Worm (Caenorhabditis elegans) whole organism, L2 larva: Measurements from ENCODE around the gene D1086.8.
A peak's percentile ranks its signal among the peaks of the same experiment; 100 is the strongest.
"Not testable (repeated sequence)": the region's sequence is repeated elsewhere in the genome, so short reads cannot be mapped to it uniquely, and the experiment has no call there.

Experiments used
- C34F6.9 ChIP-seq: fragments of 150-350 bp; optimal IDR thresholded peaks from 2 replicates; lab custom pipeline; 2014; ENCODE audit warnings: missing biosample characterization, missing genetic modification characterization
- F13H6.1 ChIP-seq: sonication (generic microtip); optimal IDR thresholded peaks from 2 replicates; lab custom pipeline; 2016; ENCODE audit warnings: missing genetic modification characterization, missing compliant biosample characterization
- R02D3.7 ChIP-seq: fragments of 150-350 bp; optimal IDR thresholded peaks from 2 replicates; lab custom pipeline; 2014; ENCODE audit warnings: missing biosample characterization, missing genetic modification characterization
- Y55F3AM.14 ChIP-seq: fragments of 200-800 bp; sonication (Bioruptor generic); optimal IDR thresholded peaks from 2 replicates; lab custom pipeline; 2018; ENCODE audit warnings: mild to moderate bottlenecking, missing genetic modification characterization, missing compliant biosample characterization
- ZK546.5 ChIP-seq: sonication (generic microtip); optimal IDR thresholded peaks from 2 replicates; lab custom pipeline; 2017; ENCODE audit warnings: missing biosample characterization, missing genetic modification characterization
- blmp-1 ChIP-seq: sonication (generic microtip); optimal IDR thresholded peaks from 2 replicates; lab custom pipeline; 2017; ENCODE audit warnings: missing genetic modification characterization, mild to moderate bottlenecking, missing compliant biosample characterization, antibody characterized with exemption, moderate library complexity; ENCODE audit not compliant: insufficient read depth
- ceh-16 ChIP-seq: fragments of 150-350 bp; optimal IDR thresholded peaks from 2 replicates; lab custom pipeline; 2014; ENCODE audit warnings: missing biosample characterization, missing genetic modification characterization
- ceh-82 ChIP-seq: fragments of 150-350 bp; optimal IDR thresholded peaks from 2 replicates; lab custom pipeline; 2014; ENCODE audit warnings: missing biosample characterization, missing genetic modification characterization
- crh-2 ChIP-seq: sonication (generic microtip); optimal IDR thresholded peaks from 2 replicates; lab custom pipeline; 2017; ENCODE audit warnings: missing biosample characterization, missing genetic modification characterization
- dmd-4 ChIP-seq: sonication (generic microtip); optimal IDR thresholded peaks from 2 replicates; lab custom pipeline; 2017; ENCODE audit warnings: missing biosample characterization, missing genetic modification characterization
- egl-27 ChIP-seq: sonication (generic microtip); optimal IDR thresholded peaks from 3 replicates; lab custom pipeline; 2017; ENCODE audit warnings: missing biosample characterization, missing genetic modification reagents, missing genetic modification characterization
- fos-1 ChIP-seq: fragments of 150-350 bp; optimal IDR thresholded peaks from 2 replicates; lab custom pipeline; 2014; ENCODE audit warnings: missing biosample characterization, missing genetic modification characterization
- gmeb-1 ChIP-seq: fragments of 150-350 bp; optimal IDR thresholded peaks from 2 replicates; lab custom pipeline; 2014; ENCODE audit warnings: missing biosample characterization, missing genetic modification characterization
- lin-11 ChIP-seq: fragments of 150-350 bp; sonication (generic microtip); optimal IDR thresholded peaks from 2 replicates; lab custom pipeline; 2014; ENCODE audit warnings: missing biosample characterization, missing genetic modification characterization, inconsistent platforms, mixed read lengths
- lin-13 ChIP-seq: fragments of 150-350 bp; optimal IDR thresholded peaks from 2 replicates; lab custom pipeline; 2014; ENCODE audit warnings: missing biosample characterization, missing genetic modification reagents, missing genetic modification characterization
- lsy-2 ChIP-seq, 2 experiments: fragments of 150-350 bp in 1 of 2; sonication (generic microtip) in 1 of 2; optimal IDR thresholded peaks; 2 replicates each; lab custom pipeline; 2014 to 2017; ENCODE audit warnings: missing biosample characterization in 2 of 2, missing genetic modification characterization in 2 of 2
- mab-5 ChIP-seq: fragments of 150-350 bp; optimal IDR thresholded peaks from 2 replicates; lab custom pipeline; 2014; ENCODE audit warnings: missing biosample characterization, missing genetic modification characterization
- mbf-1 ChIP-seq: sonication (generic microtip); optimal IDR thresholded peaks from 2 replicates; lab custom pipeline; 2017; ENCODE audit warnings: missing biosample characterization, missing genetic modification characterization
- mdl-1 ChIP-seq, 2 experiments: fragments of 150-350 bp in 1 of 2; sonication (generic microtip) in 1 of 2; optimal IDR thresholded peaks; 2 replicates each; lab custom pipeline; 2017; ENCODE audit warnings: missing biosample characterization in 2 of 2, missing genetic modification characterization in 2 of 2
- nhr-10 ChIP-seq: sonication (generic microtip); optimal IDR thresholded peaks from 2 replicates; lab custom pipeline; 2017; ENCODE audit warnings: missing biosample characterization, missing genetic modification characterization
- nhr-129 ChIP-seq: fragments of 150-350 bp; optimal IDR thresholded peaks from 2 replicates; lab custom pipeline; 2014; ENCODE audit warnings: missing biosample characterization, missing genetic modification characterization
- nhr-21 ChIP-seq: fragments of 150-350 bp; optimal IDR thresholded peaks from 2 replicates; lab custom pipeline; 2014; ENCODE audit warnings: missing biosample characterization, missing genetic modification characterization
- nhr-237 ChIP-seq: fragments of 150-350 bp; optimal IDR thresholded peaks from 2 replicates; lab custom pipeline; 2014; ENCODE audit warnings: missing biosample characterization, missing genetic modification characterization
- nhr-25 ChIP-seq: fragments of 150-350 bp; sonication (generic microtip); optimal IDR thresholded peaks from 3 replicates; lab custom pipeline; 2014; ENCODE audit warnings: missing biosample characterization, missing genetic modification characterization
- nhr-77 ChIP-seq: fragments of 150-350 bp; optimal IDR thresholded peaks from 2 replicates; lab custom pipeline; 2014; ENCODE audit warnings: missing biosample characterization, missing genetic modification characterization
- sem-4 ChIP-seq: fragments of 150-350 bp; optimal IDR thresholded peaks from 2 replicates; lab custom pipeline; 2014; ENCODE audit warnings: missing biosample characterization, missing genetic modification reagents, missing genetic modification characterization
- skn-1 ChIP-seq: sonication (generic microtip); optimal IDR thresholded peaks from 2 replicates; lab custom pipeline; 2017; ENCODE audit warnings: missing biosample characterization, missing genetic modification characterization
- sma-3 ChIP-seq: sonication (generic microtip); optimal IDR thresholded peaks from 2 replicates; lab custom pipeline; 2016; ENCODE audit warnings: missing genetic modification reagents, missing genetic modification characterization, missing compliant biosample characterization
- sma-9 ChIP-seq, 2 experiments: fragments of 150-350 bp in 1 of 2; sonication (generic microtip) in 1 of 2; optimal IDR thresholded peaks; 2 replicates each; lab custom pipeline; 2014 to 2016; ENCODE audit warnings: missing genetic modification characterization in 2 of 2, mild to moderate bottlenecking in 1 of 2, missing biosample characterization in 1 of 2, missing compliant biosample characterization in 1 of 2, missing genetic modification reagents in 1 of 2, moderate library complexity in 1 of 2
- snpc-4 ChIP-seq: fragments of 150-350 bp; optimal IDR thresholded peaks from 2 replicates; lab custom pipeline; 2014; ENCODE audit warnings: missing biosample characterization, missing genetic modification characterization
- unc-39 ChIP-seq: fragments of 150-350 bp; optimal IDR thresholded peaks from 2 replicates; lab custom pipeline; 2014; ENCODE audit warnings: missing biosample characterization, missing genetic modification characterization
- unc-55 ChIP-seq: fragments of 150-350 bp; sonication (generic microtip); optimal IDR thresholded peaks from 3 replicates; lab custom pipeline; 2014; ENCODE audit warnings: missing biosample characterization, missing genetic modification reagents, missing genetic modification characterization
- unc-62 ChIP-seq: fragments of 150-350 bp; optimal IDR thresholded peaks from 2 replicates; lab custom pipeline; 2014; ENCODE audit warnings: missing biosample characterization, missing genetic modification reagents, missing genetic modification characterization
- zag-1 ChIP-seq: fragments of 150-350 bp; optimal IDR thresholded peaks from 2 replicates; lab custom pipeline; 2014; ENCODE audit warnings: missing biosample characterization, missing genetic modification characterization
- ztf-1 ChIP-seq: fragments of 200-800 bp; sonication (Bioruptor generic); conservative IDR thresholded peaks from 2 replicates; pipeline ENCODE4 v1.3.6; 2022; ENCODE audit warnings: missing genetic modification characterization, missing compliant biosample characterization
- ztf-4 ChIP-seq: fragments of 150-350 bp; optimal IDR thresholded peaks from 2 replicates; lab custom pipeline; 2014; ENCODE audit warnings: missing biosample characterization, missing genetic modification characterization

The D1086.8 gene

DNA sequence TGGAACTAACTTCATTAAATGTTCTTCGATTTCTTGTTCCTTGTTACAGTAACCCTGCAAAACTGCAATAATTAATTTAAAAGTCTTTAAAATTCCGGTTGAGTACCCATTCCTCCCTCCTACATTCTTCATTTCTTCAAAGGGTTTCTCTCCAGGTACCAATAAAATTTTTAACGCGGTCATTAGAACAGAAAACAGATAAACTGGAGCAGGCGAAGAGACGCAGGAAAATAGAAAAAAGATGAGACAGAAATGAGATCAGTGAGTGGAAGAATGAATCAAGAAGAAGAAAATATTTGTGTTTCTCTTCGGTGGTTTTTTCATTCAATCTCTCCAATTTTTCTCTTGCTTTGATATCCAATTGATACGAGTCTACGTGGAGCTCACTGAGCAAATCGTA lies at the start of gene D1086.8:
TSS of gene D1086.8 (plus strand) at position 301 of the 400 bp plus-strand sequence.
- TF ChIP-seq C34F6.9 (tag; lab: Kevin White, UChicago) (peak; percentile 4), unc-62 (no peak), blmp-1 (tag; lab: Kevin White, UChicago) (no peak)

DNA sequence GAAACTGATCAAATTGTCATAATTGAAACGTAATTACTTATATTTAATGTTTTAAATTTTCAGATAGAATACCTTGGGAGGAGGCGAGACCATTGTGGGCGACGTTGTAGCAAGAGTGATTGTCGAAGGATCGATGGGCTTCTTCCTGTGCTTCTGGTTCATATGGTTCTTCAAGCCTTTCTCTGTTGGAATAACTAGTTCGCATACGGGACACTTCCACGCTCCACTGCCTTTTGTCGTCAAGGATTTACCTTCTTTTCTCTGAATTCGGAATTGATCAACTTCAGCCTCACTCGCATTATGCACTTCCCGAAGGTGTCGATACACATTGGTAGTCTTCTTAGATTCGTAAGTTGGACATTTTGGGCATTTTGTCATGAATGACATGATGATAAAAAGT lies 44.6 kb upstream of the D1086.8 start, which contains the start of gene F58D12.1:
TSS of gene F58D12.1 (plus strand) at position 301 of the 400 bp plus-strand sequence.
- TF ChIP-seq mdl-1 (tag; optimal IDR thresholded peaks at IDR 0.05; lab: Kevin White, UChicago); lin-11; lin-13: not testable (repeated sequence)

DNA sequence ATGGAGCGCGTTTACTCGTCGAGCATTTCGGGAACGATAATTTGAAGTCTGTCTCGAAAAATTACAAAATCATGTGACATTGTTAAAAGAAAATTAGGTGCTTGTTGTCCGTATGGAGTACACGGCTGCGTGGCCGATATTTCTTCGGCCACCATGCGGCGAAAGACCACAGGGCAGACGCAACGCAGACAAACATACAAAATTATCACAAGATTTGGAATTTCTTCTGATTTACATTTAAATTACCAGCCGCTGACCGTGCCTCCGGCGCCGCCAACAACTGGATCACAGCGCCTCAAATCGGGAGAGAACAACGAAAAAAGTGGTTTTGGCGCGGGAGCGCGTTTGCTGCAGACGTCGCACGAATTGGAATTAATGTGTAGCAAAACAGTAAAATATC lies 38.8 kb upstream of the D1086.8 start:
- TF ChIP-seq lin-13 (peak; percentile 87), nhr-129 (tag; lab: Kevin White, UChicago) (peak; percentile 68), C34F6.9 (tag; lab: Kevin White, UChicago) (peak; percentile 91), nhr-77 (tag; lab: Kevin White, UChicago) (peak; percentile 7), dmd-4 (tag; lab: Kevin White, UChicago) (peak; percentile 60), nhr-237 (peak; percentile 33), unc-55 (GFP tag; lab: Kevin White, UChicago) (peak; percentile 78), ceh-82 (tag; lab: Kevin White, UChicago) (peak; percentile 67), mab-5 (tag; lab: Kevin White, UChicago) (peak; percentile 67), ztf-4 (peak; percentile 84), R02D3.7 (tag; lab: Kevin White, UChicago) (peak; percentile 48), blmp-1 (tag; lab: Kevin White, UChicago) (peak; percentile 80), crh-2 (tag; lab: Kevin White, UChicago) (peak; percentile 93), mdl-1 (tag; optimal IDR thresholded peaks at IDR 0.05; lab: Kevin White, UChicago) (peak; percentile 58 to 68), ZK546.5 (tag; lab: Kevin White, UChicago) (peak; percentile 35), zag-1 (tag; lab: Kevin White, UChicago) (peak; percentile 69), unc-62 (peak; percentile 55), sma-9 (GFP tag; optimal IDR thresholded peaks at IDR 0.05; lab: Kevin White, UChicago) (peak; percentile 99), egl-27 (tag; lab: Kevin White, UChicago) (peak; percentile 76), gmeb-1 (tag; lab: Kevin White, UChicago) (peak; percentile 88), fos-1 (tag; lab: Kevin White, UChicago) (peak; percentile 83), skn-1 (peak; percentile 13), sma-3 (GFP tag; lab: Kevin White, UChicago) (peak; percentile 98), Y55F3AM.14 (peak; percentile 86), snpc-4 (tag; lab: Kevin White, UChicago) (peak; percentile 68), lsy-2 (tag; optimal IDR thresholded peaks at IDR 0.05; lab: Kevin White, UChicago) (peak; percentile 82 to 93), nhr-21 (tag; lab: Kevin White, UChicago) (peak; percentile 97), sem-4 (peak; percentile 93), ceh-16 (tag; lab: Kevin White, UChicago) (peak; percentile 89), nhr-25 (tag; lab: Kevin White, UChicago) (peak; percentile 90), F13H6.1 (tag; lab: Kevin White, UChicago) (peak; percentile 96), nhr-10 (tag; lab: Kevin White, UChicago) (peak; percentile 39), lin-11 (peak; percentile 94)
- not testable (repeated sequence) for TF ChIP-seq sma-9 (tag; optimal IDR thresholded peaks at IDR 0.05; lab: Kevin White, UChicago)
- TF ChIP-seq, all 48 proteins: peak for 33; not testable (repeated sequence) for 15

DNA sequence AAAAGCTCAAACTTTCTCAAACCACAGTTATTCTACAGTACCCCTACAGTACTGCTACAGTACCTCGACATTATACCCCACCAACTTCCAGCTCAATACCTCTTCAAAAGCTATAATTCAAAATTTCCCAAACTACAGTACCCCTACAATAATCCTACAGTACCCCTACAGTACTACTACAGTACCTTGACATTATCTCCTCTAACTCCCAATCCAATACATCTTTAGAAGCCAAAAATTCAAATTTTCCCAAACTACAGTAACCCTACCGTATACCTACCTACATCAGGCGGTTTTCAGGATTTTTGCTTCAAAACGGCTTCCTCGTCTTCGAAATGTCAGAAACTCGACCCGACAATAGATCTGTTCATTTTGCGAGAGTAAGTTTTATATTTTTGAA lies 36.4 kb upstream of the D1086.8 start, which contains the start of gene F58D12.3:
TSS of gene F58D12.3 (plus strand) at position 301 of the 400 bp plus-strand sequence.
- no peak for TF ChIP-seq nhr-237
- no peak for TF ChIP-seq sem-4
- TF ChIP-seq skn-1: no peak
- TF ChIP-seq ceh-82 (tag; lab: Kevin White, UChicago): no peak
- TF ChIP-seq lin-11: no peak
- no peak for TF ChIP-seq F13H6.1 (tag; lab: Kevin White, UChicago)
- TF ChIP-seq unc-39 (tag; lab: Kevin White, UChicago): no peak
- TF ChIP-seq lin-13: no peak
- TF ChIP-seq R02D3.7 (tag; lab: Kevin White, UChicago): no peak
- TF ChIP-seq ztf-1 (GFP tag; lab: Robert Waterston, UW): no peak
- TF ChIP-seq lsy-2 (tag; optimal IDR thresholded peaks at IDR 0.05; lab: Kevin White, UChicago): no peak
- TF ChIP-seq sma-3 (GFP tag; lab: Kevin White, UChicago): no peak
- no peak for TF ChIP-seq fos-1 (tag; lab: Kevin White, UChicago)
- no peak for TF ChIP-seq nhr-21 (tag; lab: Kevin White, UChicago)
- no peak for TF ChIP-seq mbf-1 (tag; lab: Kevin White, UChicago)
- TF ChIP-seq, all 48 proteins: peak for 0
